Fruit fly (Drosophila melanogaster) whole organism, prepupa: ENCODE measurements around the gene ATPsynD.

Experiments used
- CG10631 ChIP-seq: fragments of 200-800 bp; sonication (Bioruptor generic); optimal IDR thresholded peaks from 2 replicates; lab custom pipeline; 2016; ENCODE audit warnings: missing biosample characterization, missing genetic modification characterization
- CG10669 ChIP-seq: fragments of 200-800 bp; sonication (Bioruptor generic); optimal IDR thresholded peaks from 3 replicates; lab custom pipeline; 2018; ENCODE audit warnings: missing biosample characterization, mild to moderate bottlenecking, missing genetic modification characterization, moderate library complexity
- CG11294 ChIP-seq: fragments of 200-800 bp; sonication (Bioruptor generic); IDR thresholded peaks from 2 replicates; pipeline ENCODE4 v1.3.6; 2022; ENCODE audit warnings: missing biosample characterization, missing genetic modification characterization
- CG11762 ChIP-seq: fragments of 200-800 bp; sonication (Bioruptor generic); optimal IDR thresholded peaks from 3 replicates; lab custom pipeline; 2016; ENCODE audit warnings: missing biosample characterization, missing genetic modification characterization; ENCODE audit not compliant: insufficient read depth
- CG11902 ChIP-seq: fragments of 200-800 bp; sonication (Bioruptor generic); optimal IDR thresholded peaks from 3 replicates; lab custom pipeline; 2016; ENCODE audit warnings: missing biosample characterization, missing genetic modification characterization
- CG15336 ChIP-seq: fragments of 200-800 bp; sonication (Bioruptor generic); IDR thresholded peaks from 2 replicates; pipeline ENCODE4 v1.3.6; 2022; ENCODE audit warnings: missing biosample characterization, missing genetic modification characterization
- CG1621 ChIP-seq: fragments of 200-800 bp; sonication (Bioruptor generic); optimal IDR thresholded peaks from 3 replicates; lab custom pipeline; 2018; ENCODE audit warnings: missing biosample characterization, mild to moderate bottlenecking, missing genetic modification characterization
- CG16779 ChIP-seq: fragments of 200-800 bp; sonication (Bioruptor generic); optimal IDR thresholded peaks from 3 replicates; lab custom pipeline; 2017; ENCODE audit warnings: missing biosample characterization, mild to moderate bottlenecking, missing genetic modification characterization
- CG3032 ChIP-seq: fragments of 200-800 bp; optimal IDR thresholded peaks from 2 replicates; lab custom pipeline; 2019; ENCODE audit warnings: missing biosample characterization, mild to moderate bottlenecking, missing genetic modification characterization, moderate library complexity
- CG31627 ChIP-seq: fragments of 200-800 bp; sonication (Bioruptor generic); optimal IDR thresholded peaks from 3 replicates; lab custom pipeline; 2016; ENCODE audit warnings: missing biosample characterization, missing genetic modification characterization
- CG34406 ChIP-seq: fragments of 200-800 bp; sonication (Bioruptor generic); optimal IDR thresholded peaks from 3 replicates; lab custom pipeline; 2016; ENCODE audit warnings: missing biosample characterization, missing genetic modification characterization
- CG3919 ChIP-seq: fragments of 200-800 bp; sonication (Bioruptor generic); optimal IDR thresholded peaks from 3 replicates; lab custom pipeline; 2016; ENCODE audit warnings: missing biosample characterization, missing genetic modification characterization
- CG6163 ChIP-seq: fragments of 200-800 bp; sonication (Bioruptor generic); IDR thresholded peaks from 3 replicates; pipeline ENCODE4 v1.3.6; 2022; ENCODE audit warnings: missing biosample characterization, missing genetic modification characterization
- CG6276 ChIP-seq: fragments of 200-800 bp; sonication (Bioruptor generic); optimal IDR thresholded peaks from 2 replicates; lab custom pipeline; 2017; ENCODE audit warnings: missing biosample characterization, mild to moderate bottlenecking, missing genetic modification characterization
- CG6792 ChIP-seq: fragments of 200-800 bp; sonication (Bioruptor generic); optimal IDR thresholded peaks from 3 replicates; lab custom pipeline; 2016; ENCODE audit warnings: missing biosample characterization, missing genetic modification characterization
- CG6808 ChIP-seq: fragments of 200-800 bp; sonication (Bioruptor generic); optimal IDR thresholded peaks from 3 replicates; lab custom pipeline; 2017; ENCODE audit warnings: missing biosample characterization, missing genetic modification characterization, mild to moderate bottlenecking, moderate library complexity, missing genetic modification reagents
- CG6854 ChIP-seq: fragments of 200-800 bp; sonication (Bioruptor generic); optimal IDR thresholded peaks from 2 replicates; lab custom pipeline; 2017; ENCODE audit warnings: missing biosample characterization, mild to moderate bottlenecking, missing genetic modification characterization
- CG8119 ChIP-seq: fragments of 200-800 bp; sonication (Bioruptor generic); IDR thresholded peaks from 3 replicates; pipeline ENCODE4 v1.3.6; 2022; ENCODE audit warnings: missing biosample characterization, missing genetic modification characterization
- CG8319 ChIP-seq: fragments of 200-800 bp; sonication (Bioruptor generic); optimal IDR thresholded peaks from 3 replicates; lab custom pipeline; 2016; ENCODE audit warnings: missing biosample characterization, missing genetic modification characterization
- CG8632 ChIP-seq: fragments of 200-800 bp; sonication (Bioruptor generic); optimal IDR thresholded peaks from 3 replicates; lab custom pipeline; 2016; ENCODE audit warnings: missing biosample characterization, missing genetic modification characterization
- CG9139 ChIP-seq: fragments of 200-800 bp; sonication (Bioruptor generic); optimal IDR thresholded peaks from 3 replicates; lab custom pipeline; 2017; ENCODE audit warnings: missing biosample characterization, mild to moderate bottlenecking, missing genetic modification characterization
- Eip75B ChIP-seq: fragments of 200-800 bp; sonication (Bioruptor generic); optimal IDR thresholded peaks from 3 replicates; lab custom pipeline; 2016; ENCODE audit warnings: missing biosample characterization, missing genetic modification characterization
- Eip78C ChIP-seq: fragments of 200-800 bp; sonication (Bioruptor generic); peaks from one replicate; lab custom pipeline; 2016; ENCODE audit warnings: missing biosample characterization, missing genetic modification characterization
- Eip93F ChIP-seq: fragments of 200-800 bp; sonication (Bioruptor generic); optimal IDR thresholded peaks from 2 replicates; lab custom pipeline; 2016; ENCODE audit warnings: missing biosample characterization, mild to moderate bottlenecking, missing genetic modification characterization
- Ets21C ChIP-seq: fragments of 200-800 bp; sonication (Bioruptor generic); optimal IDR thresholded peaks from 3 replicates; lab custom pipeline; 2016; ENCODE audit warnings: missing biosample characterization, missing genetic modification characterization
- Gug ChIP-seq: fragments of 200-800 bp; sonication (Bioruptor generic); IDR thresholded peaks from 2 replicates; pipeline ENCODE4 v1.3.6; 2022; ENCODE audit warnings: missing biosample characterization, missing genetic modification characterization
- Hr38 ChIP-seq: sonication (Bioruptor generic); optimal IDR thresholded peaks from 2 replicates; lab custom pipeline; 2016; ENCODE audit warnings: missing biosample characterization, missing genetic modification characterization
- Hr39 ChIP-seq: fragments of 200-800 bp; sonication (Bioruptor generic); optimal IDR thresholded peaks from 2 replicates; lab custom pipeline; 2016; ENCODE audit warnings: missing biosample characterization, missing genetic modification characterization
- Hr4 ChIP-seq: fragments of 200-800 bp; sonication (Bioruptor generic); optimal IDR thresholded peaks from 3 replicates; lab custom pipeline; 2016; ENCODE audit warnings: missing biosample characterization, missing genetic modification characterization
- Met ChIP-seq: fragments of 200-800 bp; sonication (Bioruptor generic); optimal IDR thresholded peaks from 3 replicates; lab custom pipeline; 2016; ENCODE audit warnings: missing biosample characterization, missing genetic modification characterization
- Smox ChIP-seq: fragments of 200-800 bp; sonication (Bioruptor generic); optimal IDR thresholded peaks from 3 replicates; lab custom pipeline; 2016; ENCODE audit warnings: missing biosample characterization, missing genetic modification characterization
- Sox102F ChIP-seq: fragments of 200-800 bp; sonication (Bioruptor generic); optimal IDR thresholded peaks from 2 replicates; lab custom pipeline; 2016; ENCODE audit warnings: missing biosample characterization, mild to moderate bottlenecking, missing genetic modification characterization
- Sox14 ChIP-seq: fragments of 200-800 bp; sonication (Bioruptor generic); optimal IDR thresholded peaks from 3 replicates; lab custom pipeline; 2016; ENCODE audit warnings: missing biosample characterization, missing genetic modification characterization
- achi ChIP-seq: fragments of 200-800 bp; sonication (Bioruptor generic); optimal IDR thresholded peaks from 3 replicates; lab custom pipeline; 2016; ENCODE audit warnings: missing biosample characterization, missing genetic modification characterization
- acj6 ChIP-seq: fragments of 200-800 bp; sonication (Bioruptor generic); optimal IDR thresholded peaks from 3 replicates; lab custom pipeline; 2016; ENCODE audit warnings: missing biosample characterization, missing genetic modification characterization
- dac ChIP-seq: fragments of 200-800 bp; sonication (Bioruptor generic); optimal IDR thresholded peaks from 2 replicates; lab custom pipeline; 2017; ENCODE audit warnings: missing biosample characterization, mild to moderate bottlenecking, missing genetic modification characterization
- dsx ChIP-seq: fragments of 200-800 bp; optimal IDR thresholded peaks from 3 replicates; lab custom pipeline; 2019; ENCODE audit warnings: missing biosample characterization, mild to moderate bottlenecking, missing genetic modification characterization, moderate library complexity; ENCODE audit not compliant: poor library complexity, severe bottlenecking
- eg ChIP-seq: fragments of 200-800 bp; sonication (Bioruptor generic); IDR thresholded peaks from 3 replicates; pipeline ENCODE4 v1.3.6; 2022; ENCODE audit warnings: missing biosample characterization, missing genetic modification characterization
- esn ChIP-seq: fragments of 200-800 bp; sonication (Bioruptor generic); optimal IDR thresholded peaks from 2 replicates; lab custom pipeline; 2016; ENCODE audit warnings: missing biosample characterization, mild to moderate bottlenecking, missing genetic modification characterization, moderate library complexity
- fd59A ChIP-seq: fragments of 200-800 bp; sonication (Bioruptor generic); optimal IDR thresholded peaks from 2 replicates; lab custom pipeline; 2017; ENCODE audit warnings: missing biosample characterization, mild to moderate bottlenecking, missing genetic modification characterization, missing genetic modification reagents
- lz ChIP-seq: fragments of 200-800 bp; sonication (Bioruptor generic); optimal IDR thresholded peaks from 3 replicates; lab custom pipeline; 2016; ENCODE audit warnings: missing biosample characterization, missing genetic modification characterization
- net ChIP-seq: fragments of 200-800 bp; sonication (Bioruptor generic); optimal IDR thresholded peaks from 3 replicates; lab custom pipeline; 2016; ENCODE audit warnings: missing biosample characterization, missing genetic modification characterization
- salr ChIP-seq, 2 experiments: fragments of 200-800 bp; sonication (Bioruptor generic); optimal IDR thresholded peaks; 3 replicates each; lab custom pipeline; 2016 to 2018; ENCODE audit warnings: missing biosample characterization in 2 of 2, missing genetic modification characterization in 2 of 2, mild to moderate bottlenecking in 1 of 2
- spab ChIP-seq: fragments of 200-800 bp; sonication (Bioruptor generic); optimal IDR thresholded peaks from 2 replicates; lab custom pipeline; 2017; ENCODE audit warnings: missing biosample characterization, mild to moderate bottlenecking, missing genetic modification characterization, missing genetic modification reagents
- ss ChIP-seq, 2 experiments: fragments of 200-800 bp; sonication (Bioruptor generic); optimal IDR thresholded peaks; 2 replicates in 1 of 2; 3 replicates in 1 of 2; lab custom pipeline; 2017 to 2018; ENCODE audit warnings: mild to moderate bottlenecking in 2 of 2, missing biosample characterization in 2 of 2, missing genetic modification characterization in 2 of 2, moderate library complexity in 1 of 2
- svp ChIP-seq: fragments of 200-800 bp; sonication (Bioruptor generic); peaks from one replicate; lab custom pipeline; 2016; ENCODE audit warnings: missing biosample characterization, missing genetic modification characterization
- vri ChIP-seq: fragments of 200-800 bp; sonication (Bioruptor generic); optimal IDR thresholded peaks from 3 replicates; lab custom pipeline; 2016; ENCODE audit warnings: missing biosample characterization, mild to moderate bottlenecking, missing genetic modification characterization

The ATPsynD gene

DNA sequence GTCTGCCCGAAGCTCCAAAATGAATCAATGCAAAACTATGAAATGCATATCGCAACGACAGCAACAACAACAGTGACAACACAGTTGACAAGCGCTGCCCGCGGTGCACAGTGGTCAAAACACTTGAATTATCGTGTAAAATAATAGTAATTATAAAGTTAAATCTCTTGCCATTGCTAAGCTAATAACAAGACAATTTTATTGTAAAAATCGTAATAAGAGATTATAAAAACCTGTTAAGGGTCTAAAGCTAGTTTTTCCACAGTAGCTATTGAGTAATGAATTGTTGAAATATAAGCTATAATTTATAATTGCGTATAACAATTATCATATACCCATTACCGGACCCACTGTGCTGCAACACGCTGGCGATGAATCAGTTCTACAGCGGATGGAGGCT, 21.8 kb upstream of the ATPsynD start (continued):
- no peak for TF ChIP-seq Hr38 (GFP tag; lab: Kevin White, UChicago)
- peak; percentile 90 for TF ChIP-seq acj6 (GFP tag; lab: Kevin White, UChicago)
- TF ChIP-seq ss (GFP tag; optimal IDR thresholded peaks at IDR 0.05; lab: Kevin White, UChicago) = peak; percentile 92 to 95
- no peak for TF ChIP-seq Eip93F (GFP tag; lab: Kevin White, UChicago)
- peak; percentile 88 for TF ChIP-seq CG9139 (GFP tag; lab: Kevin White, UChicago)
- peak; percentile 84 for TF ChIP-seq CG34406 (GFP tag; lab: Kevin White, UChicago)
- TF ChIP-seq Gug (GFP tag; lab: Robert Waterston, UW) = peak; percentile 86
- peak; percentile 59 for TF ChIP-seq Ets21C (GFP tag; lab: Kevin White, UChicago)
- peak; percentile 60 for TF ChIP-seq CG31627 (GFP tag; lab: Kevin White, UChicago)
- TF ChIP-seq CG6808 (GFP tag; lab: Kevin White, UChicago) = peak; percentile 92
- peak; percentile 94 for TF ChIP-seq CG8119 (GFP tag; lab: Robert Waterston, UW)
- TF ChIP-seq CG8319 = peak; percentile 62
- peak; percentile 88 for TF ChIP-seq Sox14 (GFP tag; lab: Kevin White, UChicago)
- peak; percentile 87 for TF ChIP-seq CG10631 (GFP tag; lab: Kevin White, UChicago)
- TF ChIP-seq Sox102F (GFP tag; lab: Kevin White, UChicago) = peak; percentile 80
- peak; percentile 69 for TF ChIP-seq CG11902 (GFP tag; lab: Kevin White, UChicago)
- TF ChIP-seq CG16779 (tag; lab: Kevin White, UChicago) = peak; percentile 85
- TF ChIP-seq CG8632 (GFP tag; lab: Kevin White, UChicago) = peak; percentile 86
- TF ChIP-seq svp (GFP tag; lab: Kevin White, UChicago) = peak; percentile 89
- TF ChIP-seq Hr39 (GFP tag; lab: Kevin White, UChicago) = peak; percentile 64
- TF ChIP-seq CG11294 = peak; percentile 89
- peak; percentile 91 for TF ChIP-seq Eip75B (GFP tag; lab: Kevin White, UChicago)
- peak; percentile 99 for TF ChIP-seq Eip78C (GFP tag; lab: Kevin White, UChicago)
- peak; percentile 78 for TF ChIP-seq CG6792

DNA sequence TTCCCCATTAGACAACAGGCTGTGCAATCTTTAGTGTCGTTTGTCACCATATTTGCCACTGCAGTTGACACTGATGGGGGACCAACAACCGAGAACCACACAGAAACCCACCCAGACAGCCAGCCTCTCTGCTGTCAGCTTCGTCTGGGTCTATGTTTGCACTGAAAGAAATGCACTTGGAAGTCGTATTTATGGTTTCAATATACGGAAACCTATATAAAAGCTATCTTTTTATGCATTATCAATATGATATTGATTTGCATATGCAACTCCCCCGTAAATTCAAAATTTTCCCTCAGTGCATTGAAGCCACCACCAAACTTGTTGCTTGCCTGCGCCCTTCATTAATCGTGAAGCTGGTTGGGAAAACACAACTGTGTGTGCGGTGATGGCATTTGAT, 20.6 kb upstream of the ATPsynD start:
- TF ChIP-seq CG6854 (GFP tag; lab: Kevin White, UChicago) = no peak
- peak; percentile 50 for TF ChIP-seq CG6792
- TF ChIP-seq eg (GFP tag; lab: Robert Waterston, UW) = peak; percentile 85
- TF ChIP-seq dac (GFP tag; lab: Kevin White, UChicago) = no peak
- peak in 1 of 2 experiments; percentile 0 for TF ChIP-seq ss (GFP tag; optimal IDR thresholded peaks at IDR 0.05; lab: Kevin White, UChicago)
- TF ChIP-seq Eip93F (GFP tag; lab: Kevin White, UChicago) = no peak
- TF ChIP-seq CG11762 (GFP tag; lab: Kevin White, UChicago) = no peak
- no peak for TF ChIP-seq Hr38 (GFP tag; lab: Kevin White, UChicago)
- peak; percentile 18 for TF ChIP-seq Met (GFP tag; lab: Kevin White, UChicago)
- no peak for TF ChIP-seq vri
- TF ChIP-seq CG1621 (tag; lab: Kevin White, UChicago) = peak; percentile 32
- peak; percentile 22 for TF ChIP-seq CG31627 (GFP tag; lab: Kevin White, UChicago)
- TF ChIP-seq CG6276 (GFP tag; lab: Kevin White, UChicago) = peak; percentile 69
- TF ChIP-seq CG6808 (GFP tag; lab: Kevin White, UChicago) = peak; percentile 41
- TF ChIP-seq CG10631 (GFP tag; lab: Kevin White, UChicago) = peak; percentile 67
- peak; percentile 71 for TF ChIP-seq CG3919 (GFP tag; lab: Kevin White, UChicago)
- peak; percentile 62 for TF ChIP-seq Hr4
- peak; percentile 29 for TF ChIP-seq svp (GFP tag; lab: Kevin White, UChicago)
- peak; percentile 77 for TF ChIP-seq CG11294
- peak; percentile 6 for TF ChIP-seq CG8632 (GFP tag; lab: Kevin White, UChicago)
- TF ChIP-seq achi (GFP tag; lab: Kevin White, UChicago) = peak; percentile 61
- peak; percentile 11 for TF ChIP-seq lz (GFP tag; lab: Kevin White, UChicago)
- peak; percentile 22 for TF ChIP-seq Hr39 (GFP tag; lab: Kevin White, UChicago)
- TF ChIP-seq CG34406 (GFP tag; lab: Kevin White, UChicago) = peak; percentile 22
- TF ChIP-seq CG6163 (GFP tag; lab: Robert Waterston, UW) = peak; percentile 91
- TF ChIP-seq CG10669 (GFP tag; lab: Kevin White, UChicago) = peak; percentile 48
- TF ChIP-seq acj6 (GFP tag; lab: Kevin White, UChicago) = peak; percentile 60
- TF ChIP-seq Smox (GFP tag; lab: Kevin White, UChicago) = no peak
- TF ChIP-seq CG3032 = peak; percentile 29
- peak; percentile 10 for TF ChIP-seq fd59A
- no peak for TF ChIP-seq esn (GFP tag; lab: Kevin White, UChicago)
- peak; percentile 47 for TF ChIP-seq dsx
- peak; percentile 13 for TF ChIP-seq Sox102F (GFP tag; lab: Kevin White, UChicago)
- peak; percentile 12 to 56 for TF ChIP-seq salr (GFP tag; optimal IDR thresholded peaks at IDR 0.05; lab: Kevin White, UChicago)
- TF ChIP-seq net = peak; percentile 50
- TF ChIP-seq CG15336 (GFP tag; lab: Robert Waterston, UW) = peak; percentile 74
- peak; percentile 28 for TF ChIP-seq spab (GFP tag; lab: Kevin White, UChicago)
- peak; percentile 47 for TF ChIP-seq CG16779 (tag; lab: Kevin White, UChicago)
